Fruit fly (Drosophila melanogaster): Measurements from ENCODE around the gene fig.

Gene fig

DNA sequence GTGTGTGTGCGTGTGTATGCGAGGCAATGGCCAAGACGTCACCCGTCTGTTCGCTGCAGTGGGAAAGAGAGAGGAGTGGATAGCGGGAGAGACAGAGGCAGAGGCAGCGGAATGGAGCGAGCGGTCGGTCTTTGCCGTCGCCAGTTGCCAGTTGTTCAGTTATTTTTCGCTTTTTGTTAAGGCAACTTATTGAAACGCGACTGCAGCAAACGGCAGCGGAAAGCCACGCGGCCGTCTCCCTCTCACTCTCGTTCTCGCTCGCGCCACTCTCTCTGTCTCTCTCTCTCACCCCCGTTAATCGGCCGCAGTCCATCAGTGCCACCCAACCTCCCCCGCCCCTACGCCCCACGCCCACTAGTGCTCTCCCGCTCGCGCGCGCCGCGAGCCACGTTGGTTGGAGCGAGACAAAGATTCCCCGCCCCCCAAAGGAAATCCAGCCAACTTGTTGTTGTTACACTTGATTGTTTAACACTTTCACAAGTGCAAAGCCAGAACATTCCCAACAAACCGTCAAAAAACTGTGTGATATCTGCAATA lies 7.4 kb downstream of the fig start (continued):
- peak; percentile 53; the same call in 1 of the 3 replicates for TF ChIP-seq eg (GFP tag; IDR thresholded peaks at IDR 0.05)
- TF ChIP-seq lz (GFP tag; optimal IDR thresholded peaks at IDR 0.05), result no peak
- peak; percentile 38; the same call in 1 of the 2 replicates for TF ChIP-seq CG11294 (GFP tag; IDR thresholded peaks at IDR 0.05)
- TF ChIP-seq dsx (GFP tag; optimal IDR thresholded peaks at IDR 0.05; ENCODE audit: poor library complexity, severe bottlenecking), result peak; percentile 13
- no peak for TF ChIP-seq CG10669 (GFP tag; optimal IDR thresholded peaks at IDR 0.05)
- TF ChIP-seq acj6 (GFP tag; optimal IDR thresholded peaks at IDR 0.05), result no peak
- no peak for TF ChIP-seq salr (GFP tag; optimal IDR thresholded peaks at IDR 0.05)
- TF ChIP-seq Ets96B (tag; optimal IDR thresholded peaks at IDR 0.05), result no peak
- TF ChIP-seq Hr39 (GFP tag; optimal IDR thresholded peaks at IDR 0.05), result no peak
- no peak for TF ChIP-seq Smox (GFP tag; optimal IDR thresholded peaks at IDR 0.05)
- TF ChIP-seq CG8119 (GFP tag; IDR thresholded peaks at IDR 0.05), result peak; percentile 65
- TF ChIP-seq CG32006 (GFP tag; optimal IDR thresholded peaks at IDR 0.05), result no peak
- TF ChIP-seq dac (GFP tag; optimal IDR thresholded peaks at IDR 0.05), result no peak
- TF ChIP-seq svp (GFP tag), result peak; percentile 68
- TF ChIP-seq cyc (GFP tag; optimal IDR thresholded peaks at IDR 0.05), result no peak
- TF ChIP-seq Sox102F (GFP tag; optimal IDR thresholded peaks at IDR 0.05), result no peak
- peak; percentile 49 for TF ChIP-seq CG6276 (GFP tag; optimal IDR thresholded peaks at IDR 0.05)
- no peak for TF ChIP-seq achi (GFP tag; optimal IDR thresholded peaks at IDR 0.05)
- peak; percentile 51 for TF ChIP-seq Gug (GFP tag; IDR thresholded peaks at IDR 0.05)
- TF ChIP-seq Sox15 (GFP tag; optimal IDR thresholded peaks at IDR 0.05), result no peak
- TF ChIP-seq pdm3 (GFP tag; optimal IDR thresholded peaks at IDR 0.05), result no peak
- TF ChIP-seq topi (GFP tag; optimal IDR thresholded peaks at IDR 0.05), result no peak
- no peak for TF ChIP-seq Hr4 (GFP tag; optimal IDR thresholded peaks at IDR 0.05)
- no peak for TF ChIP-seq Hr38 (GFP tag; optimal IDR thresholded peaks at IDR 0.05)

dm6 chr3R:29772090-29772794 lies 8.0 kb downstream of the fig start:
- TF ChIP-seq lz (GFP tag; optimal IDR thresholded peaks at IDR 0.05), result peak; percentile 61
- TF ChIP-seq vri (GFP tag; optimal IDR thresholded peaks at IDR 0.05), result no peak
- peak; percentile 61 for TF ChIP-seq CG32006 (GFP tag; optimal IDR thresholded peaks at IDR 0.05)
- TF ChIP-seq spab (GFP tag; optimal IDR thresholded peaks at IDR 0.05), result peak; percentile 51
- peak; percentile 36 for TF ChIP-seq Smox (GFP tag; optimal IDR thresholded peaks at IDR 0.05)
- peak; percentile 52 for TF ChIP-seq CG3032 (tag; optimal IDR thresholded peaks at IDR 0.05)
- no peak for TF ChIP-seq CG15336 (GFP tag; IDR thresholded peaks at IDR 0.05)
- peak; percentile 20 for TF ChIP-seq fd59A (GFP tag; optimal IDR thresholded peaks at IDR 0.05)
- peak; percentile 57 for TF ChIP-seq Met (GFP tag; optimal IDR thresholded peaks at IDR 0.05)
- peak; percentile 10 for TF ChIP-seq Ets21C (GFP tag; optimal IDR thresholded peaks at IDR 0.05)
- peak; percentile 33 for TF ChIP-seq CG10669 (GFP tag; optimal IDR thresholded peaks at IDR 0.05)
- peak; percentile 28 for TF ChIP-seq CG11902 (GFP tag; optimal IDR thresholded peaks at IDR 0.05)
- TF ChIP-seq achi (GFP tag; optimal IDR thresholded peaks at IDR 0.05), result peak; percentile 69
- TF ChIP-seq CG31627 (GFP tag; optimal IDR thresholded peaks at IDR 0.05), result peak; percentile 40
- no peak for TF ChIP-seq CG8319 (GFP tag; optimal IDR thresholded peaks at IDR 0.05)
- TF ChIP-seq CG34406 (GFP tag; optimal IDR thresholded peaks at IDR 0.05), result peak; percentile 30
- no peak for TF ChIP-seq CG7368 (GFP tag; optimal IDR thresholded peaks at IDR 0.05)
- TF ChIP-seq CG3919 (GFP tag; optimal IDR thresholded peaks at IDR 0.05), result peak; percentile 24
- TF ChIP-seq CG6163 (GFP tag; IDR thresholded peaks at IDR 0.05), result peak; percentile 74
- TF ChIP-seq Hr4 (GFP tag; optimal IDR thresholded peaks at IDR 0.05), result no peak
- peak; percentile 63 for TF ChIP-seq CG6808 (GFP tag; optimal IDR thresholded peaks at IDR 0.05)
- TF ChIP-seq CG8632 (GFP tag; optimal IDR thresholded peaks at IDR 0.05), result no peak
- TF ChIP-seq CG10631 (GFP tag; optimal IDR thresholded peaks at IDR 0.05), result peak; percentile 65
- TF ChIP-seq svp (GFP tag), result peak; percentile 71
- peak; percentile 66 for TF ChIP-seq esn (GFP tag; optimal IDR thresholded peaks at IDR 0.05)
- no peak for TF ChIP-seq CG1621 (tag; optimal IDR thresholded peaks at IDR 0.05)
- peak; percentile 45 for TF ChIP-seq pdm3 (GFP tag; optimal IDR thresholded peaks at IDR 0.05)
- TF ChIP-seq Hr39 (GFP tag; optimal IDR thresholded peaks at IDR 0.05), result peak; percentile 12
- TF ChIP-seq Blimp-1 (GFP tag; optimal IDR thresholded peaks at IDR 0.05), result peak; percentile 16
- no peak for TF ChIP-seq Lpt (GFP tag; optimal IDR thresholded peaks at IDR 0.05)
- TF ChIP-seq CG4318 (GFP tag; optimal IDR thresholded peaks at IDR 0.05), result peak; percentile 48
- peak; percentile 23 for TF ChIP-seq CG6276 (GFP tag; optimal IDR thresholded peaks at IDR 0.05)
- peak; percentile 42 for TF ChIP-seq cyc (GFP tag; optimal IDR thresholded peaks at IDR 0.05)
- peak; percentile 18 for TF ChIP-seq Eip75B (GFP tag; optimal IDR thresholded peaks at IDR 0.05)
- TF ChIP-seq Eip78C (GFP tag), result peak; percentile 93
- TF ChIP-seq Ets96B (tag; optimal IDR thresholded peaks at IDR 0.05), result peak; percentile 16

Data from whole organism, prepupa.